Fruit fly (Drosophila melanogaster) whole organism, embryonic: Measurements from ENCODE around the gene CG32075.

Experiments
- Atf-2 ChIP-seq: fragments of 200-800 bp; sonication (Bioruptor generic); optimal IDR thresholded peaks from 2 replicates; lab custom pipeline; 2016; ENCODE audit warnings: missing biosample characterization, missing genetic modification characterization
- CG10321 ChIP-seq: fragments of 200-800 bp; sonication (Bioruptor generic); IDR thresholded peaks from 2 replicates; pipeline ENCODE4 v1.3.6; 2022; ENCODE audit warnings: missing biosample characterization, missing genetic modification characterization
- CG10543 ChIP-seq: fragments of 200-800 bp; sonication (Bioruptor generic); optimal IDR thresholded peaks from 3 replicates; lab custom pipeline; 2017; ENCODE audit warnings: missing biosample characterization, mild to moderate bottlenecking, missing genetic modification characterization, moderate library complexity
- CG11696 ChIP-seq: fragments of 200-800 bp; sonication (Bioruptor generic); IDR thresholded peaks from 2 replicates; pipeline ENCODE4 v1.3.6; 2022; ENCODE audit warnings: missing biosample characterization, missing genetic modification characterization
- CG12299 ChIP-seq: fragments of 200-800 bp; sonication (Bioruptor generic); optimal IDR thresholded peaks from 2 replicates; lab custom pipeline; 2018; ENCODE audit warnings: missing biosample characterization, mild to moderate bottlenecking, missing genetic modification characterization
- CG12744 ChIP-seq: fragments of 200-800 bp; sonication (Bioruptor generic); optimal IDR thresholded peaks from 2 replicates; lab custom pipeline; 2016; ENCODE audit warnings: missing biosample characterization, missing genetic modification characterization
- CG13287 ChIP-seq: fragments of 200-800 bp; sonication (Bioruptor generic); IDR thresholded peaks from 2 replicates; pipeline ENCODE4 v1.3.6; 2022; ENCODE audit warnings: missing biosample characterization, missing genetic modification characterization; ENCODE audit not compliant: partially characterized antibody
- CG14441 ChIP-seq: fragments of 200-800 bp; sonication (Bioruptor generic); IDR thresholded peaks from 2 replicates; pipeline ENCODE4 v1.3.6; 2022; ENCODE audit warnings: missing biosample characterization, missing genetic modification characterization
- CG15011 ChIP-seq: fragments of 200-800 bp; sonication (Bioruptor generic); optimal IDR thresholded peaks from 3 replicates; lab custom pipeline; 2018; ENCODE audit warnings: missing biosample characterization, mild to moderate bottlenecking, missing genetic modification characterization
- CG15073 ChIP-seq: fragments of 200-800 bp; sonication (Bioruptor generic); optimal IDR thresholded peaks from 2 replicates; lab custom pipeline; 2016; ENCODE audit warnings: missing biosample characterization, missing genetic modification characterization
- CG17328 ChIP-seq: fragments of 200-800 bp; sonication (Bioruptor generic); IDR thresholded peaks from 2 replicates; pipeline ENCODE4 v1.3.6; 2022; ENCODE audit warnings: missing biosample characterization, missing genetic modification characterization
- CG17385 ChIP-seq: fragments of 200-800 bp; sonication (Bioruptor generic); optimal IDR thresholded peaks from 3 replicates; lab custom pipeline; 2018; ENCODE audit warnings: missing biosample characterization, mild to moderate bottlenecking, missing genetic modification characterization
- CG17912 ChIP-seq: fragments of 200-800 bp; sonication (Bioruptor generic); optimal IDR thresholded peaks from 2 replicates; lab custom pipeline; 2018; ENCODE audit warnings: missing biosample characterization, mild to moderate bottlenecking, missing genetic modification characterization
- CG18476 ChIP-seq: fragments of 200-800 bp; sonication (Bioruptor generic); optimal IDR thresholded peaks from 2 replicates; lab custom pipeline; 2016; ENCODE audit warnings: missing biosample characterization, mild to moderate bottlenecking, missing genetic modification characterization
- CG2120 ChIP-seq: fragments of 200-800 bp; sonication (Bioruptor generic); optimal IDR thresholded peaks from 3 replicates; lab custom pipeline; 2016; ENCODE audit warnings: missing biosample characterization, missing genetic modification characterization
- CG3407 ChIP-seq: fragments of 200-800 bp; sonication (Bioruptor generic); optimal IDR thresholded peaks from 2 replicates; lab custom pipeline; 2018; ENCODE audit warnings: missing biosample characterization, mild to moderate bottlenecking, missing genetic modification characterization
- CG34376 ChIP-seq: fragments of 200-800 bp; sonication (Bioruptor generic); optimal IDR thresholded peaks from 2 replicates; lab custom pipeline; 2018; ENCODE audit warnings: missing biosample characterization, mild to moderate bottlenecking, missing genetic modification characterization
- CG4854 ChIP-seq: fragments of 200-800 bp; sonication (Bioruptor generic); optimal IDR thresholded peaks from 2 replicates; lab custom pipeline; 2016; ENCODE audit warnings: missing biosample characterization, missing genetic modification characterization, inconsistent platforms
- CG6272 ChIP-seq: fragments of 200-800 bp; sonication (Bioruptor generic); IDR thresholded peaks from 2 replicates; pipeline ENCODE4 v1.3.6; 2022; ENCODE audit warnings: missing biosample characterization, missing genetic modification characterization
- CG6654 ChIP-seq: fragments of 200-800 bp; sonication (Bioruptor generic); optimal IDR thresholded peaks from 2 replicates; lab custom pipeline; 2017; ENCODE audit warnings: missing biosample characterization, mild to moderate bottlenecking, missing genetic modification characterization
- CG7839 ChIP-seq: fragments of 200-800 bp; sonication (Bioruptor generic); optimal IDR thresholded peaks from 3 replicates; lab custom pipeline; 2018; ENCODE audit warnings: missing biosample characterization, mild to moderate bottlenecking, missing genetic modification characterization, moderate library complexity
- CG7963 ChIP-seq: fragments of 200-800 bp; sonication (Bioruptor generic); IDR thresholded peaks from 3 replicates; pipeline ENCODE4 v1.3.6; 2022; ENCODE audit warnings: missing biosample characterization, missing genetic modification characterization; ENCODE audit not compliant: partially characterized antibody
- CG9609 ChIP-seq: fragments of 200-800 bp; sonication (Bioruptor generic); optimal IDR thresholded peaks from 3 replicates; lab custom pipeline; 2016; ENCODE audit warnings: missing biosample characterization, missing genetic modification characterization
- Dfd ChIP-seq, 2 experiments: fragments of >200 bp; optimal IDR thresholded peaks; 2 replicates each; lab custom pipeline; 2017; ENCODE audit warnings: missing biosample characterization in 2 of 2, missing genetic modification characterization in 2 of 2
- Dip3 ChIP-seq: fragments of 200-800 bp; sonication (Bioruptor generic); optimal IDR thresholded peaks from 3 replicates; lab custom pipeline; 2016; ENCODE audit warnings: missing biosample characterization, missing genetic modification characterization
- Doc2 ChIP-seq: fragments of 200-800 bp; sonication (Bioruptor generic); IDR thresholded peaks from 2 replicates; pipeline ENCODE4 v1.3.6; 2022; ENCODE audit warnings: missing biosample characterization, missing genetic modification characterization
- Dp ChIP-seq: fragments of 200-800 bp; sonication (Bioruptor generic); optimal IDR thresholded peaks from 2 replicates; lab custom pipeline; 2018; ENCODE audit warnings: missing biosample characterization, mild to moderate bottlenecking, missing genetic modification characterization, moderate library complexity
- Ets97D ChIP-seq: fragments of 200-800 bp; sonication (Bioruptor generic); optimal IDR thresholded peaks from 3 replicates; lab custom pipeline; 2016; ENCODE audit warnings: missing biosample characterization, missing genetic modification characterization
- H15 ChIP-seq: fragments of 200-800 bp; sonication (Bioruptor generic); IDR thresholded peaks from 3 replicates; pipeline ENCODE4 v1.3.6; 2022; ENCODE audit warnings: missing biosample characterization, missing genetic modification characterization
- NK7.1 ChIP-seq: fragments of 200-800 bp; sonication (Bioruptor generic); optimal IDR thresholded peaks from 3 replicates; lab custom pipeline; 2016; ENCODE audit warnings: missing biosample characterization, missing genetic modification characterization
- Opbp ChIP-seq: fragments of 200-800 bp; sonication (Bioruptor generic); IDR thresholded peaks from 3 replicates; pipeline ENCODE4 v1.3.6; 2022; ENCODE audit warnings: missing biosample characterization, missing genetic modification characterization; ENCODE audit not compliant: partially characterized antibody
- Rfx ChIP-seq: fragments of 200-800 bp; sonication (Bioruptor generic); IDR thresholded peaks from 2 replicates; pipeline ENCODE4 v1.3.6; 2022; ENCODE audit warnings: missing biosample characterization, missing genetic modification characterization
- Rx ChIP-seq: fragments of 200-800 bp; sonication (Bioruptor generic); IDR thresholded peaks from 2 replicates; pipeline ENCODE4 v1.3.6; 2022; ENCODE audit warnings: missing biosample characterization, missing genetic modification characterization
- Taf1 ChIP-seq: fragments of 200-800 bp; sonication (Bioruptor generic); IDR thresholded peaks from 2 replicates; pipeline ENCODE4 v1.3.6; 2022; ENCODE audit warnings: missing biosample characterization, missing genetic modification characterization
- ac ChIP-seq: fragments of 200-800 bp; sonication (Bioruptor generic); optimal IDR thresholded peaks from 3 replicates; lab custom pipeline; 2017; ENCODE audit warnings: missing biosample characterization, mild to moderate bottlenecking, missing genetic modification characterization
- az2 ChIP-seq: fragments of 200-800 bp; sonication (Bioruptor generic); optimal IDR thresholded peaks from 3 replicates; lab custom pipeline; 2016; ENCODE audit warnings: missing biosample characterization, missing genetic modification characterization
- bigmax ChIP-seq: fragments of 200-800 bp; sonication (Bioruptor generic); optimal IDR thresholded peaks from 2 replicates; lab custom pipeline; 2018; ENCODE audit warnings: missing biosample characterization, mild to moderate bottlenecking, missing genetic modification characterization
- chinmo ChIP-seq: fragments of 200-800 bp; sonication (Bioruptor generic); IDR thresholded peaks from 4 replicates; pipeline ENCODE4 v1.3.6; 2022; ENCODE audit warnings: missing biosample characterization, missing genetic modification characterization; ENCODE audit not compliant: partially characterized antibody
- dati ChIP-seq: fragments of 200-800 bp; sonication (Bioruptor generic); IDR thresholded peaks from 2 replicates; pipeline ENCODE4 v1.3.6; 2022; ENCODE audit warnings: missing biosample characterization, missing genetic modification characterization
- dm ChIP-seq: fragments of 200-800 bp; sonication (Bioruptor generic); optimal IDR thresholded peaks from 3 replicates; lab custom pipeline; 2016; ENCODE audit warnings: missing biosample characterization, missing genetic modification characterization
- dmrt11E ChIP-seq: fragments of 200-800 bp; sonication (Bioruptor generic); optimal IDR thresholded peaks from 3 replicates; lab custom pipeline; 2018; ENCODE audit warnings: missing biosample characterization, mild to moderate bottlenecking, missing genetic modification characterization, moderate library complexity
- gce ChIP-seq: fragments of 200-800 bp; sonication (Bioruptor generic); IDR thresholded peaks from 3 replicates; pipeline ENCODE4 v1.3.6; 2022; ENCODE audit warnings: missing biosample characterization, missing genetic modification characterization
- gcm2 ChIP-seq: fragments of 200-800 bp; sonication (Bioruptor generic); optimal IDR thresholded peaks from 2 replicates; lab custom pipeline; 2016; ENCODE audit warnings: missing biosample characterization, missing genetic modification characterization
- hth ChIP-seq: fragments of >200 bp; optimal IDR thresholded peaks from 2 replicates; lab custom pipeline; 2017; ENCODE audit warnings: inconsistent platforms
- insv ChIP-seq, 2 experiments: fragments of 200-800 bp; sonication (Bioruptor generic); optimal IDR thresholded peaks; 3 replicates each; lab custom pipeline; 2016 to 2018; ENCODE audit warnings: missing biosample characterization in 2 of 2, missing genetic modification characterization in 2 of 2
- nerfin-2 ChIP-seq: fragments of 200-800 bp; sonication (Bioruptor generic); IDR thresholded peaks from 2 replicates; pipeline ENCODE4 v1.3.6; 2022; ENCODE audit warnings: missing biosample characterization, missing genetic modification characterization; ENCODE audit not compliant: partially characterized antibody
- sd ChIP-seq: fragments of 200-800 bp; sonication (Bioruptor generic); optimal IDR thresholded peaks from 3 replicates; lab custom pipeline; 2018; ENCODE audit warnings: missing biosample characterization, mild to moderate bottlenecking, missing genetic modification characterization, moderate library complexity
- tgo ChIP-seq: fragments of 200-800 bp; sonication (Bioruptor generic); IDR thresholded peaks from 3 replicates; pipeline ENCODE4 v1.3.6; 2022; ENCODE audit warnings: missing biosample characterization, missing genetic modification characterization
- tio ChIP-seq: fragments of 200-800 bp; sonication (Bioruptor generic); optimal IDR thresholded peaks from 2 replicates; lab custom pipeline; 2017; ENCODE audit warnings: missing biosample characterization, missing genetic modification characterization, inconsistent platforms
- trem ChIP-seq: fragments of 200-800 bp; optimal IDR thresholded peaks from 3 replicates; lab custom pipeline; 2019; ENCODE audit warnings: missing biosample characterization, mild to moderate bottlenecking, missing genetic modification characterization, moderate library complexity

CG32075 gene

dm6 chr3L:11084557-11085231 lies 20.0 kb upstream of the CG32075 start (continued):
- peak; percentile 97 for TF ChIP-seq gce (GFP tag; lab: Robert Waterston, UW)
- peak; percentile 81 for TF ChIP-seq CG10321
- peak; percentile 98 for TF ChIP-seq dmrt11E
- peak; percentile 95 for TF ChIP-seq CG18476 (GFP tag; lab: Kevin White, UChicago)
- TF ChIP-seq Ets97D: peak; percentile 88
- TF ChIP-seq tio (GFP tag; lab: Kevin White, UChicago): peak; percentile 95
- TF ChIP-seq insv (GFP tag; optimal IDR thresholded peaks at IDR 0.05; lab: Kevin White, UChicago): peak in 1 of 2 experiments; percentile 70
- no peak for TF ChIP-seq CG13287 (GFP tag; lab: Robert Waterston, UW)
- peak; percentile 94 for TF ChIP-seq dm
- TF ChIP-seq CG6654 (GFP tag; lab: Kevin White, UChicago): peak; percentile 78
- TF ChIP-seq Taf1 (GFP tag; lab: Robert Waterston, UW): peak; percentile 75
- TF ChIP-seq ac (GFP tag; lab: Kevin White, UChicago): peak; percentile 90
- peak; percentile 95 for TF ChIP-seq CG17385
- TF ChIP-seq gcm2 (GFP tag; lab: Kevin White, UChicago): peak; percentile 95
- peak; percentile 96 for TF ChIP-seq CG14441 (GFP tag; lab: Robert Waterston, UW)
- peak; percentile 94 for TF ChIP-seq CG12299
- peak; percentile 28 for TF ChIP-seq bigmax (GFP tag; lab: Kevin White, UChicago)
- TF ChIP-seq CG7963 (GFP tag; lab: Robert Waterston, UW): no peak
- TF ChIP-seq Rfx (GFP tag; lab: Robert Waterston, UW): peak; percentile 95
- TF ChIP-seq dati (GFP tag; lab: Robert Waterston, UW): peak; percentile 90
- TF ChIP-seq CG4854: peak; percentile 92
- no peak for TF ChIP-seq hth (lab: Kevin White, UChicago)
- peak; percentile 87 for TF ChIP-seq CG11696 (GFP tag; lab: Robert Waterston, UW)
- TF ChIP-seq Opbp: no peak
- TF ChIP-seq sd (tag; lab: Kevin White, UChicago): no peak
- peak; percentile 96 for TF ChIP-seq CG12744 (GFP tag; lab: Kevin White, UChicago)
- TF ChIP-seq CG3407 (GFP tag; lab: Kevin White, UChicago): peak; percentile 94
- peak; percentile 78 for TF ChIP-seq CG17912
- TF ChIP-seq CG7839 (tag; lab: Kevin White, UChicago): peak; percentile 98
- peak; percentile 99 for TF ChIP-seq CG17328 (GFP tag; lab: Robert Waterston, UW)
- TF ChIP-seq az2: peak; percentile 98
- peak; percentile 89 for TF ChIP-seq CG2120 (GFP tag; lab: Kevin White, UChicago)
- TF ChIP-seq Dfd (GFP tag; optimal IDR thresholded peaks at IDR 0.05; lab: Kevin White, UChicago): no peak
- peak; percentile 95 for TF ChIP-seq H15 (GFP tag; lab: Robert Waterston, UW)
- peak; percentile 89 for TF ChIP-seq Dip3 (GFP tag; lab: Kevin White, UChicago)
- peak; percentile 95 for TF ChIP-seq tgo (GFP tag; lab: Robert Waterston, UW)
- peak; percentile 95 for TF ChIP-seq CG9609 (GFP tag; lab: Kevin White, UChicago)
- TF ChIP-seq Rx (GFP tag; lab: Robert Waterston, UW): peak; percentile 95
- TF ChIP-seq CG15073 (GFP tag; lab: Kevin White, UChicago): peak; percentile 78
- peak; percentile 78 for TF ChIP-seq CG34376 (GFP tag; lab: Kevin White, UChicago)
- peak; percentile 88 for TF ChIP-seq CG15011
- TF ChIP-seq nerfin-2 (GFP tag; lab: Robert Waterston, UW): no peak
- TF ChIP-seq Atf-2 (GFP tag; lab: Kevin White, UChicago): peak; percentile 97
- TF ChIP-seq CG10543 (GFP tag; lab: Kevin White, UChicago): peak; percentile 66
- TF ChIP-seq Doc2 (GFP tag; lab: Robert Waterston, UW): peak; percentile 80
- peak; percentile 73; the same call in 1 of the 4 replicates for TF ChIP-seq chinmo (GFP tag; lab: Robert Waterston, UW)
- TF ChIP-seq CG6272 (GFP tag; lab: Robert Waterston, UW): peak; percentile 88
- peak; percentile 94 for TF ChIP-seq trem (tag; lab: Kevin White, UChicago)
- peak; percentile 12 for TF ChIP-seq Dp (GFP tag; lab: Kevin White, UChicago)
- TF ChIP-seq NK7.1 (GFP tag; lab: Kevin White, UChicago): peak; percentile 95
